Fruit fly (Drosophila melanogaster) S2 (cell line): ENCODE results near the gene CG17350.

Source experiments
- CG8478 ChIP-seq: fragments of >200 bp; optimal IDR thresholded peaks from 2 replicates; lab custom pipeline; 2018
- CTCF ChIP-seq, 2 experiments: fragments of >200 bp; optimal IDR thresholded peaks; 2 replicates each; lab custom pipeline; 2018

The CG17350 gene

DNA sequence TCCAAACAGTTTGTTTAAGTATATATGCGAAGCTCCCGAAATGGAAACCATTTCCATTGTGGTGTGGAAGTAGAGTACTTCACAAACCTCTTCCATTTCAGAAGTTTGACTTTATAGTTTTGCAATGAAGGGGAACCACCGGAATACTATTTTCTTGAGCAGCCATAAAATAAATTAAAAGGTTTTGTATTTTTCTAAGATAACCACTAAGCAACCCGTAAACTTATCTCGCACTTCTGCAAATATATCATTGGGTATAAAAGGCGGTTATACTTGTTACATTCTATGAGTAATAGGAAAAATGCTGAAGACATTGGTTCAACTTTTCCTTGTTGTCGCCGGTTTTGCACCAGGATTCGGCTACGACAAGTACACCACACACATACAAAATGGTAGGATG is 37.3 kb downstream of the CG17350 start, which contains the start of gene lectin-37Da:
Gene lectin-37Da, plus strand, starts transcription at position 301 of the 400 bp plus-strand sequence.
- TF ChIP-seq CTCF (optimal IDR thresholded peaks at IDR 0.05; lab: Kevin White, UChicago) (no peak), CG8478 (lab: Kevin White, UChicago) (no peak)

dm6 chr2L:19418872-19419271 is 38.1 kb downstream of the CG17350 start, which contains the start of gene lectin-37Db:
TSS of gene lectin-37Db (plus strand) at chr2L:19419075.
- TF ChIP-seq CTCF (optimal IDR thresholded peaks at IDR 0.05; lab: Kevin White, UChicago) (no peak), CG8478 (lab: Kevin White, UChicago) (no peak)

DNA sequence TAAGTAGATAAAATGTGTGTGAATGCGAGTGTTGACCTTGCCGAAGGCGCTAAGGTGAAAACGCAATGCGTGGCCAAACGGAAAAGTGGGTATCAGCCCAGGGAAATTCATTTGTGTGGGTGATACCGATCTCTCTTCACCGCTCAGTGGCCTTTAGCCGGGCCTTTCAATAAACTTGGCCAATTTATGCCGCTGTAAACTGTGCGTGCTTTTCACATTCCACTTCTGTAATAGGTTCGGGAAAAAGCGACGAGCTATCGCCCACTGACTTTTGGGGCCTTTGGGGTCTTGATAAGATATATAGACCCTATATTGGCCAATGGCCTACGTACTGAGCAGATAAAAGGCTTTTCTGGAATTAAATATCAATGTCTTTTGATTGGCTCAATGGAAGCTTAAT is 40.8 kb downstream of the CG17350 start:
- TF ChIP-seq CTCF (optimal IDR thresholded peaks at IDR 0.05; lab: Kevin White, UChicago) (no peak), CG8478 (lab: Kevin White, UChicago) (no peak)

dm6 chr2L:19422642-19423041 is 41.9 kb downstream of the CG17350 start:
- TF ChIP-seq CTCF (optimal IDR thresholded peaks at IDR 0.05; lab: Kevin White, UChicago) (no peak), CG8478 (lab: Kevin White, UChicago) (no peak)

DNA sequence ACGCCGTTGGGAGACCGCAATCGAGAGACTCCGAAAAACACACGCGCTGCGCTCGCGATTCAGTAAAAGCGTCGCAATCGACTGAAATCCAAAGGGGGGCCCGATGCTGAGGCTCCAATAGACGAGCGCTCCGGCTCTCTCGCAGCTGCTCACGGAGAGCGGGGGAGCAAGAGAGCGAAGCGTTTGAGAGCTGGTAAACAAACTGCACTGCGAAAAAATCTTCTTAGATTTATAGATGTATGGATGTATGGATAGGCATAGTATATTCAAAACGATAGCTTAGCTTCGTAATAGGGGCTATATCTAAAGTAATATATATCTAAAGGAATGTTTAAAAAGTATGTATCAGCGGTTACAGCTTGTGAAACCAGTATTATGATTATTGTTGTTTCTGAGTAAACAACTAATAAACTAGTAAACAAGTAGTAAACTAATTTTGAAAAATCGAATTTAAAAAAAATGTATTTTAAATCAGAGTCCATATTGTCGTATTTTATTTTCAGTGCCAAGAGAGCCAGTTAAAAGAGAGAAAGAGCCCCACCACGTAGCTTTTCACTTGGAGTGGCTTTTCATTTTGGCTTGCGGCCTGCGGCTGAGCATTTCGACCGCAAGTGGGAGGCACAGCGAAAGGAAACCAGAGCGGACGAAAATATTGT is 42.9 kb downstream of the CG17350 start, which contains the start of the genes Alp12 and CG13085:
Gene Alp12, plus strand, starts transcription at position 584 of the 656 bp plus-strand sequence.
Gene CG13085, plus strand, starts transcription at position 584 of the 656 bp plus-strand sequence.
- no peak for TF ChIP-seq CG8478 (lab: Kevin White, UChicago)
- TF ChIP-seq CTCF (optimal IDR thresholded peaks at IDR 0.05; lab: Kevin White, UChicago): no peak

DNA sequence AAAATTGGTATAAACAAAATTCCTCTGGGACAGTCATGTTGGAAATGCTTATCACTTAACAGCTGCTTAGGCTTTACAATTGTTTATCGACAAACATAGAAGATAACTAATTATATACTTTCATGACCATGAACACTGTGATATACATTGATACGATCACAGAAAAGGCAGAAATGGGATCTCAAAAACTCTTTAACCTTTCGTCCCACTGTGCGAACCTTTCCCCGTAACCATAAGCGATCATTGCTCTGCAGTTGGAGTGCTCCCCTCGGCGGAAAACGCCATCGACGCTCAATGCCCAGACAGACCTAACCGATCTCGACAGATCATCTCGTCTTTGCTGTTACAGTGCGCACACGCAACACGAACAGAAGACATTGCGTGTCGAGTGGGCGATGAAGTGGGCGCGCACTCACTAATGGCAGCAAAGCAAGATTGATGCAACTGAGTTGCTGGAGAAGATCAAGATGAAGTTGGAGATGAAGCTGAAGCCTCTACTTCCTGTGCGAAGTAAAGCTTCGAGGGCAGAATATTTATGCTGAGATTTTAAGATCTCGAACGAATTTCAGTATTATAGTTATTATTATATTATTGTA is 43.7 kb downstream of the CG17350 start:
- TF ChIP-seq CG8478 (lab: Kevin White, UChicago) (no peak), CTCF (optimal IDR thresholded peaks at IDR 0.05; lab: Kevin White, UChicago) (no peak)

- TF ChIP-seq CG8478 (lab: Kevin White, UChicago) (no peak), CTCF (optimal IDR thresholded peaks at IDR 0.05; lab: Kevin White, UChicago) (peak in 1 of 2 experiments; percentile 2)
These were observed 44.4 kb downstream of the CG17350 start for dm6 chr2L:19425105-19425504.

DNA sequence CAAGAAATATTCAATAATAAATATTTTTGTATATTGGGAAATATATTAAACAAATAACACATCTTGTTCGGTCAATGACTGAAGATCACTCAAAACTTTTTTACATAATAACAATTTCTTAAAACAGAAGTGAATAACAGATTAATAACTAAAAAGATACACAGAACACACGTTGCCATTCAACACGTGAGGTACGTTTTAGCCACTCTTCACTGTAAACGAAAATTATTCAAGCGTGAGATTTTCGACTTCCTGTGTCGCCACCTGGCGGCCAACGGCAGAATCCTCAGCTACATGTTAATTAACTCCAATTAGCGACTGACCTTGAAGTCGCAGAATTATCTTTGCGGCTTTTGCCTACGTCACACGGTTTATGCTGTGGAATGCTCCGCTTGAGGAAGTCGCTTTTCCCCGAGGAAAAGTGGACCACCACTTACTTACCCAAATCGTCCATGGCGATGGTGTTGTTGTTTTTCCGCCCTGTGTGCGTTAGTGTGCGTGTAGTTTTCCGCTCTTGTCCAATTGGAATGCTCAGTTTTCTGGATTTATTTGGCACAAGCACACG is 45.1 kb downstream of the CG17350 start:
- TF ChIP-seq CG8478 (lab: Kevin White, UChicago) (no peak), CTCF (optimal IDR thresholded peaks at IDR 0.05; lab: Kevin White, UChicago) (peak; percentile 90 to 98)

dm6 chr2L:19426330-19426781 is 45.6 kb downstream of the CG17350 start, which contains the start of gene Pax:
TSS of gene Pax (minus strand) at chr2L:19426596.
- TF ChIP-seq CTCF (optimal IDR thresholded peaks at IDR 0.05; lab: Kevin White, UChicago): peak in 1 of 2 experiments; percentile 40
- no peak for TF ChIP-seq CG8478 (lab: Kevin White, UChicago)

dm6 chr2L:19429731-19430130 is 49.0 kb downstream of the CG17350 start:
- TF ChIP-seq CG8478 (lab: Kevin White, UChicago): no peak

dm6 chr2L:19430343-19430742 is 49.6 kb downstream of the CG17350 start, which contains the start of gene RtcB:
TSS of gene RtcB (plus strand) at chr2L:19430643.
- no peak for TF ChIP-seq CG8478 (lab: Kevin White, UChicago)
- peak; percentile 30 to 37 for TF ChIP-seq CTCF (optimal IDR thresholded peaks at IDR 0.05; lab: Kevin White, UChicago)

- TF ChIP-seq CTCF (optimal IDR thresholded peaks at IDR 0.05; lab: Kevin White, UChicago) (no peak), CG8478 (lab: Kevin White, UChicago) (no peak)
These were observed 51.8 kb downstream of the CG17350 start, which contains the start of gene Rab9 for dm6 chr2L:19432424-19433015. TSS of gene Rab9 (plus strand) at chr2L:19432574.
